Worm (Caenorhabditis elegans): ENCODE measurements around the gene pmt-1.

Gene pmt-1

DNA sequence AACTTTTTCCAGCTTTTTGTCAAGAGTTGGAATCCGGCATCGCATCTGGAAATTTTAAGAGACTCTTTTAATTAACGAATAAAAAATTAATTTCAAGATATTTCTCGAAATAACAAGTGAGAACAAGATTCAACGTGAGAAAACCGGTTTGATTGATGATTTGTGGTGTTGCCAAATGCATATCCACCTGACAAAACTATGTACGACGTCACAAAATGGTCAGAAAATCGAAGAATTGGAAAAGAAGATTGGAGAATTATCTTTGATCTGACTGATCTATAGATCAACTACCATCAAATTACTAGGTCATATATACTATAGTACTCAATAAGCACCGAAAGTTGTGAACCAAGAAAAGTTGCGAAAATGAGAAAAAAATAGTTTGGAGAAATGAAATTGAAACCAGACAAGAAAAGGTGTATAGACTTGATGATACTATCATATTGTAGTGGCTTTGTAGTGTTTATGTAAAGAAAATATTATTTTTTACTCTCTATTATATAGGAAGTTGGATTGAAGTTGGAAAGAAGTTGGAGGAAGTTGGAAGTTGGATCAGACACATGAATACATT, 35.4 kb downstream of the pmt-1 start, which contains the start of gene ptr-6 (continued):
- no peak for TF ChIP-seq isw-1 (GFP tag; IDR thresholded peaks at IDR 0.05)
- no peak for TF ChIP-seq unc-62 (GFP tag; optimal IDR thresholded peaks at IDR 0.05)
- TF ChIP-seq ets-5 (GFP tag; IDR thresholded peaks at IDR 0.05) = no peak
- TF ChIP-seq zip-4 (GFP tag; optimal IDR thresholded peaks at IDR 0.05) = no peak
- no peak for TF ChIP-seq ceh-88 (GFP tag; IDR thresholded peaks at IDR 0.05)
- TF ChIP-seq F16B12.6 (tag; optimal IDR thresholded peaks at IDR 0.05) = no peak
- TF ChIP-seq unc-98 (GFP tag; IDR thresholded peaks at IDR 0.05) = no peak
- no peak for TF ChIP-seq jun-1 (tag; optimal IDR thresholded peaks at IDR 0.05)
- peak in 1 of 6 experiments; percentile 60 for TF ChIP-seq elt-3 (tag; optimal IDR thresholded peaks at IDR 0.05)
- TF ChIP-seq aha-1 (tag; optimal IDR thresholded peaks at IDR 0.05) = no peak
- no peak for TF ChIP-seq irx-1 (tag; optimal IDR thresholded peaks at IDR 0.05)
- TF ChIP-seq snu-23 (GFP tag; optimal IDR thresholded peaks at IDR 0.05) = peak; percentile 31
- TF ChIP-seq fkh-8 (tag; optimal IDR thresholded peaks at IDR 0.05) = no peak
- peak; percentile 63 for TF ChIP-seq lin-14 (GFP tag; optimal IDR thresholded peaks at IDR 0.05)
- TF ChIP-seq hlh-4 (tag; optimal IDR thresholded peaks at IDR 0.05) = no peak
- no peak for TF ChIP-seq nhr-76 (tag; optimal IDR thresholded peaks at IDR 0.05)
- no peak for TF ChIP-seq lin-39 (tag; optimal IDR thresholded peaks at IDR 0.05)
- no peak for TF ChIP-seq unc-130 (tag; optimal IDR thresholded peaks at IDR 0.05)
- no peak for TF ChIP-seq alr-1 (tag; optimal IDR thresholded peaks at IDR 0.05; ENCODE audit: borderline replicate concordance)
- TF ChIP-seq mdl-1 (tag; optimal IDR thresholded peaks at IDR 0.05) = peak in 1 of 2 experiments; percentile 24
- TF ChIP-seq nhr-84 (tag; optimal IDR thresholded peaks at IDR 0.05) = no peak
- no peak for TF ChIP-seq mef-2 (tag; optimal IDR thresholded peaks at IDR 0.05)
- no peak for TF ChIP-seq skn-1 (tag; optimal IDR thresholded peaks at IDR 0.05)
- TF ChIP-seq ztf-4 (tag; optimal IDR thresholded peaks at IDR 0.05) = no peak

DNA sequence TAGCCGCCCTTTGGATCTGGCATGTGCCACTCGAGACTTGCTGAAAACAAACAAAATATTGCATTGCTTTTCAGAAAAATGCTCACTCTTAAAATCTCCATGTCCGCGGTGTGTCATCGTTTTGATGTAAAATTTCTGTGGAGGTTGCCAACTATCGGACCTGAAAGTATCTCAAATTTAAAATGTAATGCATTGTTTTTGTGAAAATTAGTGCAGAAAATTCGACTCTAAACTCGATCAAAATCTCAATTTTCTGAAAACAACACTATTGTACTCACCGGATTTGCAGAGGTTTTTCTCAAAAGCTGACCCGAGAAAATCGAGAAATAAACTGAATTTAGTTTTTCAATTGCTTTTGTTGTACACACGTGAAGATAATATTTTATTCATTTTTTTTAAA, 40.8 kb downstream of the pmt-1 start, which contains the start of gene T16D1.1:
Gene T16D1.1, minus strand, starts transcription at position 101 of the 400 bp plus-strand sequence.
- TF ChIP-seq egl-13 (tag; optimal IDR thresholded peaks at IDR 0.05) = no peak
- no peak for TF ChIP-seq lin-35 (GFP tag; optimal IDR thresholded peaks at IDR 0.05)
- no peak for TF ChIP-seq unc-130 (tag; optimal IDR thresholded peaks at IDR 0.05)
- TF ChIP-seq Y116A8C.19 (tag; optimal IDR thresholded peaks at IDR 0.05; ENCODE audit: borderline replicate concordance) = no peak
- no peak for TF ChIP-seq pqm-1 (tag; optimal IDR thresholded peaks at IDR 0.05)
- TF ChIP-seq nhr-28 (tag; optimal IDR thresholded peaks at IDR 0.05) = no peak
- no peak for TF ChIP-seq nhr-84 (tag; optimal IDR thresholded peaks at IDR 0.05)
- no peak for TF ChIP-seq nhr-85 (tag)

DNA sequence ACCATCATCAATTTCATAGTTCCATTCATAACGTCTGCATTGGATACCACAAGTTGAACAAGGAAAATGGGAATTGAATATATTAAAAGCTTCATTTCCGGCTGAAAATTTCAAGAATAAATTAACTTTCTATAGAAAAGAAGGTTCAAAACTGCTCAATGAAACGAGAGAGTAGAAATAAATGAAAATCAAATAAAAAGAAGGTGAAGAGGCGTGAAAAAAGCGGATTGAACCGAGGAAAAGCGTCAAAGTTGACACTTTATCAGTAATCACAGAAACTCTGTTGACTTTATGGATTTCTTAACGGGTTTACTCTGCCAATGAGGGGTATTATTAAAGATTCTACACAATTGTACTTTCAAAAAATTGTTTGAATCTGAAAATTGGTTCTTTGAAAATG, 44.0 kb downstream of the pmt-1 start, which contains the start of gene pho-4:
Gene pho-4, minus strand, starts transcription at position 101 of the 400 bp plus-strand sequence.
- no peak for TF ChIP-seq pax-3 (tag; optimal IDR thresholded peaks at IDR 0.05)
- peak; percentile 9 for TF ChIP-seq elt-2 (tag; optimal IDR thresholded peaks at IDR 0.05)
- TF ChIP-seq efl-1 (optimal IDR thresholded peaks at IDR 0.05) = no peak
- TF ChIP-seq efl-1 (GFP tag; optimal IDR thresholded peaks at IDR 0.05 in 1 of 2) = peak in 1 of 2 experiments; percentile 81

DNA sequence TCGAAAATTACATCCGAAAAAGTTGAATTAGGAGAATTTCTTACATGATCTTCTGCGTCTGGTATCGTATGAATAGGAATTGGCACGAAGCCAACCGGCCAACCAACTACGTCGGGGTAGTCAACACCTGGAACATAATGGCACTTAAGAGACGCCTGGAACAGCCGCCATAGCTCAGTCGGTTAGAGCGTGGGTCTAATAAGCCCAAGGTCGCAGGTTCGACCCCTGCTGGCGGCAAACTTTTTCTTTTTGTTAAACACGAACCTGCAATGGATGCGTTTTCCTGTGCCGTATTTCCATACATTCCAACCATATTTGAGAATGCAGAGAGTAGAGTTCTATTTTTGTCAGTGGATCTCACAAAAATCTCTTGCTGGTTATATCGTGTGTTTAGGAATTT, 44.6 kb downstream of the pmt-1 start:
- peak in 1 of 2 experiments; percentile 27 for TF ChIP-seq mdl-1 (tag; optimal IDR thresholded peaks at IDR 0.05)
- TF ChIP-seq sptf-1 (tag; optimal IDR thresholded peaks at IDR 0.05) = no peak
- TF ChIP-seq nhr-20 (tag; optimal IDR thresholded peaks at IDR 0.05) = peak; percentile 21
- TF ChIP-seq efl-1 (optimal IDR thresholded peaks at IDR 0.05) = peak in 1 of 2 experiments; percentile 24
- TF ChIP-seq efl-1 (GFP tag; optimal IDR thresholded peaks at IDR 0.05 in 1 of 2) = peak; percentile 6 to 92
- peak in 1 of 2 experiments; percentile 61 for TF ChIP-seq lin-35 (GFP tag; optimal IDR thresholded peaks at IDR 0.05)
- TF ChIP-seq nhr-47 (tag; optimal IDR thresholded peaks at IDR 0.05) = peak; percentile 35
- no peak for TF ChIP-seq nhr-76 (tag; optimal IDR thresholded peaks at IDR 0.05)
- peak; percentile 44 for TF ChIP-seq nhr-19 (GFP tag; conservative IDR thresholded peaks at IDR 0.05)
- no peak for TF ChIP-seq fkh-8 (tag; optimal IDR thresholded peaks at IDR 0.05)
- peak; percentile 21 for TF ChIP-seq nhr-90 (tag; optimal IDR thresholded peaks at IDR 0.05; ENCODE audit: poor library complexity)
- peak; percentile 20 for TF ChIP-seq swsn-7 (tag; optimal IDR thresholded peaks at IDR 0.05)
- peak in 1 of 3 experiments; percentile 18 for TF ChIP-seq dpl-1 (GFP tag; optimal IDR thresholded peaks at IDR 0.05)
- TF ChIP-seq rnt-1 (tag; optimal IDR thresholded peaks at IDR 0.05) = peak; percentile 43
- no peak for TF ChIP-seq efl-3 (GFP tag; optimal IDR thresholded peaks at IDR 0.05)
- TF ChIP-seq snu-23 (GFP tag; optimal IDR thresholded peaks at IDR 0.05) = peak; percentile 45
- TF ChIP-seq skn-1 (tag; optimal IDR thresholded peaks at IDR 0.05) = peak; percentile 13
- TF ChIP-seq ztf-4 (tag; optimal IDR thresholded peaks at IDR 0.05) = no peak
- peak in 1 of 2 experiments; percentile 21 for TF ChIP-seq lsy-2 (tag; optimal IDR thresholded peaks at IDR 0.05)
- peak; percentile 24 for TF ChIP-seq elt-2 (tag; optimal IDR thresholded peaks at IDR 0.05)
- peak; percentile 33 for TF ChIP-seq nhr-71 (tag; optimal IDR thresholded peaks at IDR 0.05)

All from whole organism, L1 larva.